Worm (Caenorhabditis elegans) whole organism, L1 larva: Measurements from ENCODE around the gene srz-25.

Source experiments
- Y116A8C.19 ChIP-seq: sonication (generic microtip); optimal IDR thresholded peaks from 2 replicates; lab custom pipeline; 2016; ENCODE audit warnings: missing compliant biosample characterization, missing genetic modification characterization, borderline replicate concordance
- ama-1 ChIP-seq: fragments of 150-350 bp; optimal IDR thresholded peaks from 2 replicates; lab custom pipeline; 2014
- efl-1 ChIP-seq, 4 experiments: fragments of 150-350 bp; optimal IDR thresholded peaks in 3 of 4; peaks in 1 of 4; 1 replicate in 1 of 4; 2 replicates in 3 of 4; lab custom pipeline; 2014; ENCODE audit warnings: missing biosample characterization in 2 of 4, missing genetic modification characterization in 2 of 4, missing genetic modification reagents in 2 of 4
- ets-5 ChIP-seq: fragments of 200-800 bp; sonication (Bioruptor generic); IDR thresholded peaks from 2 replicates; pipeline ENCODE4 v1.3.6; 2022; ENCODE audit warnings: missing genetic modification characterization, missing compliant biosample characterization
- lin-39 ChIP-seq: fragments of 150-350 bp; optimal IDR thresholded peaks from 2 replicates; lab custom pipeline; 2014; ENCODE audit warnings: missing biosample characterization, missing genetic modification reagents, missing genetic modification characterization
- mdl-1 ChIP-seq, 2 experiments: fragments of 150-350 bp; optimal IDR thresholded peaks; 2 replicates each; lab custom pipeline; 2014 to 2017; ENCODE audit warnings: missing biosample characterization in 2 of 2, missing genetic modification characterization in 2 of 2, inconsistent platforms in 1 of 2
- nhr-12 ChIP-seq: sonication (generic microtip); optimal IDR thresholded peaks from 2 replicates; lab custom pipeline; 2017; ENCODE audit warnings: missing biosample characterization, missing genetic modification characterization
- nhr-20 ChIP-seq: sonication (generic microtip); optimal IDR thresholded peaks from 2 replicates; lab custom pipeline; 2016; ENCODE audit warnings: mild to moderate bottlenecking, missing genetic modification characterization, missing compliant biosample characterization
- nhr-237 ChIP-seq: fragments of 150-350 bp; optimal IDR thresholded peaks from 2 replicates; lab custom pipeline; 2014; ENCODE audit warnings: missing biosample characterization, missing genetic modification characterization
- nhr-90 ChIP-seq: sonication (generic microtip); optimal IDR thresholded peaks from 2 replicates; lab custom pipeline; 2016; ENCODE audit warnings: mild to moderate bottlenecking, missing genetic modification characterization, missing compliant biosample characterization; ENCODE audit not compliant: poor library complexity
- tbx-2 ChIP-seq: sonication (generic microtip); optimal IDR thresholded peaks from 2 replicates; lab custom pipeline; 2016; ENCODE audit warnings: missing genetic modification characterization, missing compliant biosample characterization
- unc-130 ChIP-seq: fragments of 150-350 bp; optimal IDR thresholded peaks from 2 replicates; lab custom pipeline; 2017; ENCODE audit warnings: missing biosample characterization, missing genetic modification characterization, inconsistent platforms
- unc-62 ChIP-seq: fragments of 150-350 bp; optimal IDR thresholded peaks from 2 replicates; lab custom pipeline; 2014; ENCODE audit warnings: missing biosample characterization, missing genetic modification reagents, missing genetic modification characterization
- ztf-4 ChIP-seq: fragments of 150-350 bp; optimal IDR thresholded peaks from 2 replicates; lab custom pipeline; 2014; ENCODE audit warnings: missing biosample characterization, missing genetic modification characterization

DNA sequence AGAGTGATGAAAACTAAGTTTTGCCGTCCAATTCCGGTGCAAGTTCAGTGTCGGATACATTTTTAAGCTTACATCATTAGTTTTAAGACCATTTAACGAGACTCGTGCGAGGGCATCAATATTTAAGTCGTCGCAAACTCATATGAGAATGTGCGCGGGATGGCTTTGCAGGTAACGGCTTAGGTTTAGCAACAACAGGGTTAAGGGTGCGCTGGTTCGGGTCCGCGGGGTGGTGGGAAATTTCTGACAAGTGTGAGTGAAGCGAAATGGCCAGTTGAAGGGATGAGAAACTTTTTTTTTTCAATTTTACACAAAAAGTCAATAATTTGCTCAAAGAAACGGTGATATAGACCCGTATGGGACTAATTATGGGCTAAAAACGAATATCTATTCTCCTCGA is 26.6 kb upstream of the srz-25 start:
- TF ChIP-seq ama-1 (no peak), efl-1 (optimal IDR thresholded peaks at IDR 0.05; lab: Kevin White, UChicago) (no peak), efl-1 (GFP tag; optimal IDR thresholded peaks at IDR 0.05 in 1 of 2; lab: Kevin White, UChicago) (no peak), nhr-237 (tag; lab: Kevin White, UChicago) (no peak), nhr-90 (tag; lab: Kevin White, UChicago) (no peak), unc-130 (tag; lab: Kevin White, UChicago) (no peak), tbx-2 (no peak), Y116A8C.19 (tag; lab: Kevin White, UChicago) (no peak), nhr-12 (tag; lab: Kevin White, UChicago) (no peak), lin-39 (tag; lab: Kevin White, UChicago) (no peak), unc-62 (GFP tag; lab: Kevin White, UChicago) (no peak), ztf-4 (tag; lab: Kevin White, UChicago) (no peak), ets-5 (GFP tag; lab: Robert Waterston, UW) (no peak), mdl-1 (tag; optimal IDR thresholded peaks at IDR 0.05; lab: Kevin White, UChicago) (no peak), nhr-20 (no peak)
